Worm (Caenorhabditis elegans) whole organism, L2 larva: ENCODE data around the gene F13D11.4.
A peak's percentile ranks its signal among the peaks of the same experiment; 100 is the strongest.

Experiments used
- C34F6.9 ChIP-seq: fragments of 150-350 bp; optimal IDR thresholded peaks from 2 replicates; lab custom pipeline; 2014; ENCODE audit warnings: missing biosample characterization, missing genetic modification characterization
- R02D3.7 ChIP-seq: fragments of 150-350 bp; optimal IDR thresholded peaks from 2 replicates; lab custom pipeline; 2014; ENCODE audit warnings: missing biosample characterization, missing genetic modification characterization
- Y55F3AM.14 ChIP-seq: fragments of 200-800 bp; sonication (Bioruptor generic); optimal IDR thresholded peaks from 2 replicates; lab custom pipeline; 2018; ENCODE audit warnings: mild to moderate bottlenecking, missing genetic modification characterization, missing compliant biosample characterization
- ZK546.5 ChIP-seq: sonication (generic microtip); optimal IDR thresholded peaks from 2 replicates; lab custom pipeline; 2017; ENCODE audit warnings: missing biosample characterization, missing genetic modification characterization
- alr-1 ChIP-seq: fragments of 150-350 bp; optimal IDR thresholded peaks from 2 replicates; lab custom pipeline; 2014; ENCODE audit warnings: missing biosample characterization, missing genetic modification characterization
- aly-2 ChIP-seq: fragments of 150-350 bp; optimal IDR thresholded peaks from 2 replicates; lab custom pipeline; 2014; ENCODE audit warnings: missing biosample characterization, missing genetic modification characterization
- ama-1 ChIP-seq: fragments of 150-350 bp; optimal IDR thresholded peaks from 2 replicates; lab custom pipeline; 2018; ENCODE audit warnings: inconsistent platforms
- blmp-1 ChIP-seq: sonication (generic microtip); optimal IDR thresholded peaks from 2 replicates; lab custom pipeline; 2017; ENCODE audit warnings: missing genetic modification characterization, mild to moderate bottlenecking, missing compliant biosample characterization, antibody characterized with exemption, moderate library complexity; ENCODE audit not compliant: insufficient read depth
- ceh-16 ChIP-seq: fragments of 150-350 bp; optimal IDR thresholded peaks from 2 replicates; lab custom pipeline; 2014; ENCODE audit warnings: missing biosample characterization, missing genetic modification characterization
- crh-2 ChIP-seq: sonication (generic microtip); optimal IDR thresholded peaks from 2 replicates; lab custom pipeline; 2017; ENCODE audit warnings: missing biosample characterization, missing genetic modification characterization
- dmd-4 ChIP-seq: sonication (generic microtip); optimal IDR thresholded peaks from 2 replicates; lab custom pipeline; 2017; ENCODE audit warnings: missing biosample characterization, missing genetic modification characterization
- egl-27 ChIP-seq: sonication (generic microtip); optimal IDR thresholded peaks from 3 replicates; lab custom pipeline; 2017; ENCODE audit warnings: missing biosample characterization, missing genetic modification reagents, missing genetic modification characterization
- fos-1 ChIP-seq: fragments of 150-350 bp; optimal IDR thresholded peaks from 2 replicates; lab custom pipeline; 2014; ENCODE audit warnings: missing biosample characterization, missing genetic modification characterization
- lin-11 ChIP-seq: fragments of 150-350 bp; sonication (generic microtip); optimal IDR thresholded peaks from 2 replicates; lab custom pipeline; 2014; ENCODE audit warnings: missing biosample characterization, missing genetic modification characterization, inconsistent platforms, mixed read lengths
- lsy-2 ChIP-seq, 2 experiments: fragments of 150-350 bp in 1 of 2; sonication (generic microtip) in 1 of 2; optimal IDR thresholded peaks; 2 replicates each; lab custom pipeline; 2014 to 2017; ENCODE audit warnings: missing biosample characterization in 2 of 2, missing genetic modification characterization in 2 of 2
- mab-5 ChIP-seq: fragments of 150-350 bp; optimal IDR thresholded peaks from 2 replicates; lab custom pipeline; 2014; ENCODE audit warnings: missing biosample characterization, missing genetic modification characterization
- nhr-12 ChIP-seq: fragments of 150-350 bp; optimal IDR thresholded peaks from 2 replicates; lab custom pipeline; 2014; ENCODE audit warnings: missing biosample characterization, missing genetic modification characterization
- nhr-21 ChIP-seq: fragments of 150-350 bp; optimal IDR thresholded peaks from 2 replicates; lab custom pipeline; 2014; ENCODE audit warnings: missing biosample characterization, missing genetic modification characterization
- nhr-23 ChIP-seq: fragments of 150-350 bp; optimal IDR thresholded peaks from 2 replicates; lab custom pipeline; 2014; ENCODE audit warnings: missing biosample characterization, missing genetic modification reagents, missing genetic modification characterization
- nhr-237 ChIP-seq: fragments of 150-350 bp; optimal IDR thresholded peaks from 2 replicates; lab custom pipeline; 2014; ENCODE audit warnings: missing biosample characterization, missing genetic modification characterization
- nhr-25 ChIP-seq: fragments of 150-350 bp; sonication (generic microtip); optimal IDR thresholded peaks from 3 replicates; lab custom pipeline; 2014; ENCODE audit warnings: missing biosample characterization, missing genetic modification characterization
- nhr-77 ChIP-seq: fragments of 150-350 bp; optimal IDR thresholded peaks from 2 replicates; lab custom pipeline; 2014; ENCODE audit warnings: missing biosample characterization, missing genetic modification characterization
- peb-1 ChIP-seq: fragments of 150-350 bp; optimal IDR thresholded peaks from 2 replicates; lab custom pipeline; 2014; ENCODE audit warnings: missing biosample characterization, missing genetic modification characterization
- skn-1 ChIP-seq: sonication (generic microtip); optimal IDR thresholded peaks from 2 replicates; lab custom pipeline; 2017; ENCODE audit warnings: missing biosample characterization, missing genetic modification characterization
- sma-3 ChIP-seq: sonication (generic microtip); optimal IDR thresholded peaks from 2 replicates; lab custom pipeline; 2016; ENCODE audit warnings: missing genetic modification reagents, missing genetic modification characterization, missing compliant biosample characterization
- sma-9 ChIP-seq, 2 experiments: fragments of 150-350 bp in 1 of 2; sonication (generic microtip) in 1 of 2; optimal IDR thresholded peaks; 2 replicates each; lab custom pipeline; 2014 to 2016; ENCODE audit warnings: missing genetic modification characterization in 2 of 2, mild to moderate bottlenecking in 1 of 2, missing biosample characterization in 1 of 2, missing compliant biosample characterization in 1 of 2, missing genetic modification reagents in 1 of 2, moderate library complexity in 1 of 2
- snpc-4 ChIP-seq: fragments of 150-350 bp; optimal IDR thresholded peaks from 2 replicates; lab custom pipeline; 2014; ENCODE audit warnings: missing biosample characterization, missing genetic modification characterization
- unc-39 ChIP-seq: fragments of 150-350 bp; optimal IDR thresholded peaks from 2 replicates; lab custom pipeline; 2014; ENCODE audit warnings: missing biosample characterization, missing genetic modification characterization
- unc-55 ChIP-seq: fragments of 150-350 bp; sonication (generic microtip); optimal IDR thresholded peaks from 3 replicates; lab custom pipeline; 2014; ENCODE audit warnings: missing biosample characterization, missing genetic modification reagents, missing genetic modification characterization
- unc-62 ChIP-seq: fragments of 150-350 bp; optimal IDR thresholded peaks from 2 replicates; lab custom pipeline; 2014; ENCODE audit warnings: missing biosample characterization, missing genetic modification reagents, missing genetic modification characterization
- ztf-1 ChIP-seq: fragments of 200-800 bp; sonication (Bioruptor generic); conservative IDR thresholded peaks from 2 replicates; pipeline ENCODE4 v1.3.6; 2022; ENCODE audit warnings: missing genetic modification characterization, missing compliant biosample characterization
- ztf-11 ChIP-seq: sonication (generic microtip); optimal IDR thresholded peaks from 2 replicates; lab custom pipeline; 2017; ENCODE audit warnings: missing biosample characterization, missing genetic modification characterization
- ztf-4 ChIP-seq: fragments of 150-350 bp; optimal IDR thresholded peaks from 2 replicates; lab custom pipeline; 2014; ENCODE audit warnings: missing biosample characterization, missing genetic modification characterization

Gene F13D11.4

ce11 chrX:5859161-5859560, 24.6 kb upstream of the F13D11.4 start:
- no peak for TF ChIP-seq skn-1
- no peak for TF ChIP-seq snpc-4 (tag; lab: Kevin White, UChicago)
- no peak for TF ChIP-seq unc-62 (GFP tag; lab: Kevin White, UChicago)
- TF ChIP-seq aly-2 (tag; lab: Kevin White, UChicago), result no peak
- no peak for TF ChIP-seq ceh-16 (tag; lab: Kevin White, UChicago)
- no peak for TF ChIP-seq unc-55 (GFP tag; lab: Kevin White, UChicago)
- no peak for TF ChIP-seq Y55F3AM.14 (GFP tag; lab: Kevin White, UChicago)
- TF ChIP-seq blmp-1 (tag; lab: Kevin White, UChicago), result no peak
- TF ChIP-seq nhr-25 (tag; lab: Kevin White, UChicago), result no peak
- TF ChIP-seq ztf-11 (tag; lab: Kevin White, UChicago), result no peak
- TF ChIP-seq nhr-21, result no peak
- TF ChIP-seq dmd-4 (tag; lab: Kevin White, UChicago), result no peak
- TF ChIP-seq unc-39 (tag; lab: Kevin White, UChicago), result no peak
- TF ChIP-seq sma-9 (GFP tag; optimal IDR thresholded peaks at IDR 0.05; lab: Kevin White, UChicago), result no peak
- TF ChIP-seq sma-9 (tag; optimal IDR thresholded peaks at IDR 0.05; lab: Kevin White, UChicago), result no peak
- no peak for TF ChIP-seq peb-1 (tag; lab: Kevin White, UChicago)
- no peak for TF ChIP-seq egl-27 (tag; lab: Kevin White, UChicago)
- TF ChIP-seq, all 48 proteins: peak for 0

ce11 chrX:5854452-5855234, 20.0 kb upstream of the F13D11.4 start:
- TF ChIP-seq blmp-1 (tag; lab: Kevin White, UChicago) (peak; percentile 64), nhr-25 (tag; lab: Kevin White, UChicago) (peak; percentile 4), C34F6.9 (tag; lab: Kevin White, UChicago) (no peak)

ce11 chrX:5854163-5854451, 19.5 kb upstream of the F13D11.4 start, which contains the start of gene hog-1:
TSS of gene hog-1 (minus strand) at chrX:5854263.
- TF ChIP-seq ceh-16 (tag; lab: Kevin White, UChicago) (no peak), sma-3 (GFP tag; lab: Kevin White, UChicago) (no peak), ztf-1 (GFP tag; lab: Robert Waterston, UW) (no peak), fos-1 (tag; lab: Kevin White, UChicago) (no peak), peb-1 (tag; lab: Kevin White, UChicago) (no peak), crh-2 (tag; lab: Kevin White, UChicago) (no peak), alr-1 (tag; lab: Kevin White, UChicago) (no peak), ama-1 (lab: Kevin White, UChicago) (no peak), lin-11 (tag; lab: Kevin White, UChicago) (no peak), ZK546.5 (tag; lab: Kevin White, UChicago) (no peak), nhr-77 (tag; lab: Kevin White, UChicago) (no peak), nhr-237 (tag; lab: Kevin White, UChicago) (no peak), mab-5 (tag; lab: Kevin White, UChicago) (no peak)

- TF ChIP-seq lsy-2 (tag; optimal IDR thresholded peaks at IDR 0.05; lab: Kevin White, UChicago) (no peak), nhr-12 (tag; lab: Kevin White, UChicago) (no peak), mab-5 (tag; lab: Kevin White, UChicago) (no peak), ztf-11 (tag; lab: Kevin White, UChicago) (no peak), alr-1 (tag; lab: Kevin White, UChicago) (no peak), unc-62 (GFP tag; lab: Kevin White, UChicago) (no peak), aly-2 (tag; lab: Kevin White, UChicago) (no peak), dmd-4 (tag; lab: Kevin White, UChicago) (no peak), ZK546.5 (tag; lab: Kevin White, UChicago) (no peak)
Measured at ce11 chrX:5852113-5852512, 17.5 kb upstream of the F13D11.4 start.

ce11 chrX:5850472-5850871, 15.9 kb upstream of the F13D11.4 start:
- no peak for TF ChIP-seq R02D3.7 (tag; lab: Kevin White, UChicago)
- no peak for TF ChIP-seq nhr-23 (tag; lab: Kevin White, UChicago)
- peak; percentile 80 for TF ChIP-seq snpc-4 (tag; lab: Kevin White, UChicago)
- no peak for TF ChIP-seq C34F6.9 (tag; lab: Kevin White, UChicago)
- TF ChIP-seq ztf-4 (tag; lab: Kevin White, UChicago), result no peak
- TF ChIP-seq, all 48 proteins: peak for 1
